Worm (Caenorhabditis elegans) whole organism, young adult: ENCODE data around the gene str-44.

Experiments used
- B0261.1 ChIP-seq: sonication (generic microtip); optimal IDR thresholded peaks from 2 replicates; lab custom pipeline; 2016; ENCODE audit warnings: mild to moderate bottlenecking, missing genetic modification characterization, moderate library complexity, missing compliant biosample characterization
- F10E7.11 ChIP-seq: sonication (generic microtip); optimal IDR thresholded peaks from 2 replicates; lab custom pipeline; 2017; ENCODE audit warnings: mild to moderate bottlenecking, missing genetic modification characterization, moderate library complexity, missing compliant biosample characterization
- F22D6.2 ChIP-seq: sonication (generic microtip); optimal IDR thresholded peaks from 2 replicates; lab custom pipeline; 2016; ENCODE audit warnings: mild to moderate bottlenecking, missing genetic modification characterization, missing compliant biosample characterization
- Y53G8AR.9 ChIP-seq: fragments of 200-800 bp; sonication (Bioruptor generic); conservative IDR thresholded peaks from 2 replicates; pipeline ENCODE4 v1.3.6; 2022; ENCODE audit warnings: missing genetic modification reagents, missing genetic modification characterization, missing compliant biosample characterization
- Y56A3A.18 ChIP-seq: fragments of 200-800 bp; sonication (Bioruptor generic); IDR thresholded peaks from 2 replicates; pipeline ENCODE4 v1.3.6; 2022; ENCODE audit warnings: missing genetic modification reagents, missing genetic modification characterization, missing compliant biosample characterization
- ZK185.1 ChIP-seq: sonication (generic microtip); optimal IDR thresholded peaks from 2 replicates; lab custom pipeline; 2016; ENCODE audit warnings: mild to moderate bottlenecking, missing genetic modification characterization, missing compliant biosample characterization; ENCODE audit not compliant: poor library complexity, severe bottlenecking
- aptf-3 ChIP-seq: fragments of 200-800 bp; sonication (Bioruptor generic); IDR thresholded peaks from 2 replicates; pipeline ENCODE4 v1.3.6; 2022; ENCODE audit warnings: missing genetic modification characterization, missing compliant biosample characterization
- atf-7 ChIP-seq: sonication (generic microtip); optimal IDR thresholded peaks from 2 replicates; lab custom pipeline; 2017; ENCODE audit warnings: mild to moderate bottlenecking, missing genetic modification characterization, missing compliant biosample characterization
- attf-5 ChIP-seq: fragments of 200-800 bp; sonication (Bioruptor generic); optimal IDR thresholded peaks from 2 replicates; lab custom pipeline; 2018; ENCODE audit warnings: mild to moderate bottlenecking, missing genetic modification characterization, missing compliant biosample characterization
- bed-1 ChIP-seq: fragments of 200-800 bp; sonication (Bioruptor generic); IDR thresholded peaks from 2 replicates; pipeline ENCODE4 v1.3.6; 2022; ENCODE audit warnings: missing genetic modification reagents, missing genetic modification characterization, missing compliant biosample characterization
- bed-2 ChIP-seq: fragments of 200-800 bp; sonication (Bioruptor generic); IDR thresholded peaks from 2 replicates; pipeline ENCODE4 v1.3.6; 2022; ENCODE audit warnings: missing genetic modification reagents, missing genetic modification characterization, missing compliant biosample characterization
- dox-1 ChIP-seq: fragments of 200-800 bp; sonication (Bioruptor generic); IDR thresholded peaks from 2 replicates; pipeline ENCODE4 v1.3.6; 2022; ENCODE audit warnings: missing genetic modification reagents, missing genetic modification characterization, missing compliant biosample characterization
- egl-44 ChIP-seq: fragments of 200-800 bp; sonication (Bioruptor generic); IDR thresholded peaks from 2 replicates; pipeline ENCODE4 v1.3.6; 2022; ENCODE audit warnings: missing genetic modification reagents, missing genetic modification characterization, missing compliant biosample characterization
- ets-4 ChIP-seq: fragments of 200-800 bp; sonication (Bioruptor generic); optimal IDR thresholded peaks from 2 replicates; lab custom pipeline; 2018; ENCODE audit warnings: mild to moderate bottlenecking, missing genetic modification characterization, missing compliant biosample characterization
- him-1 ChIP-seq: sonication (generic microtip); optimal IDR thresholded peaks from 2 replicates; lab custom pipeline; 2016; ENCODE audit warnings: missing genotype, missing genetic modification reagents, missing genetic modification characterization, missing compliant biosample characterization
- hmg-1.2 ChIP-seq: fragments of 200-800 bp; sonication (Bioruptor generic); IDR thresholded peaks from 2 replicates; pipeline ENCODE4 v1.3.6; 2022; ENCODE audit warnings: missing genetic modification reagents, missing genetic modification characterization, missing compliant biosample characterization
- hmg-20 ChIP-seq: fragments of 200-800 bp; sonication (Bioruptor generic); IDR thresholded peaks from 2 replicates; pipeline ENCODE4 v1.3.6; 2022; ENCODE audit warnings: missing genetic modification reagents, missing genetic modification characterization, missing compliant biosample characterization
- let-607 ChIP-seq, 2 experiments: fragments of 200-800 bp in 1 of 2; sonication (Bioruptor generic) in 1 of 2; sonication (generic microtip) in 1 of 2; optimal IDR thresholded peaks; 2 replicates each; lab custom pipeline; 2016 to 2018; ENCODE audit warnings: mild to moderate bottlenecking in 2 of 2, missing compliant biosample characterization in 2 of 2, missing genetic modification characterization in 2 of 2, moderate library complexity in 2 of 2, missing genotype in 1 of 2
- lin-35 ChIP-seq, 3 experiments: fragments of 150-350 bp in 2 of 3; sonication (generic microtip) in 1 of 3; optimal IDR thresholded peaks; 2 replicates each; lab custom pipeline; 2014 to 2018; ENCODE audit warnings: missing biosample characterization in 3 of 3, missing genetic modification characterization in 3 of 3, missing genetic modification reagents in 3 of 3
- lin-40 ChIP-seq: sonication (generic microtip); optimal IDR thresholded peaks from 2 replicates; lab custom pipeline; 2016; ENCODE audit warnings: missing genetic modification characterization, mild to moderate bottlenecking, missing compliant biosample characterization, missing genotype, missing genetic modification reagents
- lin-54 ChIP-seq: fragments of 200-800 bp; sonication (Bioruptor generic); optimal IDR thresholded peaks from 2 replicates; lab custom pipeline; 2018; ENCODE audit warnings: mild to moderate bottlenecking, missing genetic modification characterization, missing compliant biosample characterization
- madf-10 ChIP-seq: sonication (generic microtip); optimal IDR thresholded peaks from 2 replicates; lab custom pipeline; 2016; ENCODE audit warnings: mild to moderate bottlenecking, missing genetic modification characterization, missing compliant biosample characterization
- madf-6 ChIP-seq: fragments of 200-800 bp; sonication (Bioruptor generic); IDR thresholded peaks from 2 replicates; pipeline ENCODE4 v1.3.6; 2022; ENCODE audit warnings: missing genetic modification reagents, missing genetic modification characterization, missing compliant biosample characterization
- mel-28 ChIP-seq: sonication (generic microtip); optimal IDR thresholded peaks from 2 replicates; lab custom pipeline; 2016; ENCODE audit warnings: borderline replicate concordance, mild to moderate bottlenecking, missing genetic modification characterization, missing compliant biosample characterization
- nfya-2 ChIP-seq: fragments of 200-800 bp; sonication (Bioruptor generic); IDR thresholded peaks from 2 replicates; pipeline ENCODE4 v1.3.6; 2022; ENCODE audit warnings: missing genetic modification reagents, missing genetic modification characterization, missing compliant biosample characterization
- nhr-80 ChIP-seq: sonication (generic microtip); optimal IDR thresholded peaks from 2 replicates; lab custom pipeline; 2016; ENCODE audit warnings: missing genetic modification characterization, missing compliant biosample characterization
- pha-4 ChIP-seq: fragments of 150-350 bp; sonication (generic microtip); optimal IDR thresholded peaks from 2 replicates; lab custom pipeline; 2014; ENCODE audit warnings: missing biosample characterization, missing genetic modification reagents, missing genetic modification characterization
- snpc-1.1 ChIP-seq: sonication (generic microtip); optimal IDR thresholded peaks from 2 replicates; lab custom pipeline; 2017; ENCODE audit warnings: missing genetic modification characterization, mild to moderate bottlenecking, missing compliant biosample characterization, antibody characterized with exemption, moderate library complexity, missing genotype, missing genetic modification reagents; ENCODE audit not compliant: insufficient read depth
- snpc-4 ChIP-seq, 5 experiments: fragments of 150-350 bp in 1 of 5; sonication (generic microtip) in 4 of 5; optimal IDR thresholded peaks; 2 replicates each; lab custom pipeline; 2014 to 2018; ENCODE audit warnings: missing genetic modification characterization in 5 of 5, missing biosample characterization in 3 of 5, antibody characterized with exemption in 2 of 5, mild to moderate bottlenecking in 2 of 5, missing compliant biosample characterization in 2 of 5, missing genotype in 2 of 5, moderate library complexity in 2 of 5, missing genetic modification reagents in 1 of 5
- tbp1 ChIP-seq: fragments of 200-800 bp; sonication (Bioruptor generic); optimal IDR thresholded peaks from 2 replicates; lab custom pipeline; 2018; ENCODE audit warnings: mild to moderate bottlenecking, missing genetic modification characterization, missing compliant biosample characterization
- unc-130 ChIP-seq: sonication (generic microtip); optimal IDR thresholded peaks from 2 replicates; lab custom pipeline; 2016; ENCODE audit warnings: missing genetic modification reagents, missing genetic modification characterization, missing compliant biosample characterization
- unc-62 ChIP-seq: fragments of 150-350 bp; optimal IDR thresholded peaks from 2 replicates; lab custom pipeline; 2014; ENCODE audit warnings: missing biosample characterization, missing genetic modification reagents, missing genetic modification characterization
- ztf-22 ChIP-seq: fragments of 200-800 bp; sonication (Bioruptor generic); optimal IDR thresholded peaks from 2 replicates; lab custom pipeline; 2018; ENCODE audit warnings: mild to moderate bottlenecking, missing genetic modification characterization, moderate library complexity, missing compliant biosample characterization
- ztf-26 ChIP-seq: sonication (generic microtip); optimal IDR thresholded peaks from 2 replicates; lab custom pipeline; 2017; ENCODE audit warnings: missing genetic modification characterization, missing compliant biosample characterization

The str-44 gene

DNA sequence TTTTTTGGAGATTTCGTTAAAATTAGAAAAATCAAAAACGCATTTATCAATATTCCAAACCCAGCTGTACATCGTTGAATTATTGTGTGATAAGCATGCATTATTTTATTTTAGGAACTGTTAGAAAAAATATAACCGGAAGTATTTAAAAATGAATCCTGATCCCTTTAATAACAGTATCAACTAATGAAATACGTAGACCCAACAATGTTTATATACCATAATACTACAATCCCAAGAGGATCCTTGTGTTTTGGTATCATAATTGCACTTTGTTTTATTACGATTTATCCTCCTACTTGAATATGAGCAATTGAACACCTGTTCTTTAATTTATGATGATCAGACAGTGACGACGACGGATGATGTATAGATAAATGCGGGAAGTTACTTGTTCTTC is 9.8 kb downstream of the str-44 start, which contains the start of gene str-249:
Gene str-249 (minus strand): TSS at position 101 of the 400 bp plus-strand sequence.
- no peak for TF ChIP-seq nhr-80 (tag; lab: Kevin White, UChicago)
- no peak for TF ChIP-seq Y53G8AR.9 (GFP tag; lab: Robert Waterston, UW)
- TF ChIP-seq aptf-3 (GFP tag; lab: Robert Waterston, UW): no peak
- TF ChIP-seq Y56A3A.18: no peak
- no peak for TF ChIP-seq nfya-2 (GFP tag; lab: Robert Waterston, UW)
- TF ChIP-seq hmg-20 (GFP tag; lab: Robert Waterston, UW): no peak

- no peak for TF ChIP-seq atf-7 (tag; lab: Kevin White, UChicago)
- no peak for TF ChIP-seq madf-6
- no peak for TF ChIP-seq F10E7.11 (tag; lab: Kevin White, UChicago)
- no peak for TF ChIP-seq aptf-3 (GFP tag; lab: Robert Waterston, UW)
- no peak for TF ChIP-seq F22D6.2 (tag; lab: Kevin White, UChicago)
- no peak for TF ChIP-seq ztf-22
- TF ChIP-seq bed-2 (GFP tag; lab: Robert Waterston, UW): no peak
- TF ChIP-seq mel-28 (tag; lab: Kevin White, UChicago): no peak
- no peak for TF ChIP-seq lin-40 (tag; lab: Kevin White, UChicago)
- no peak for TF ChIP-seq B0261.1 (tag; lab: Kevin White, UChicago)
- no peak for TF ChIP-seq Y56A3A.18
- TF ChIP-seq, all 124 proteins: peak for 0
Measured at ce11 chrIV:7188030-7188429, 11.0 kb downstream of the str-44 start, which contains the start of gene C42D4.13. Gene C42D4.13 (minus strand): TSS chrIV:7188130.

DNA sequence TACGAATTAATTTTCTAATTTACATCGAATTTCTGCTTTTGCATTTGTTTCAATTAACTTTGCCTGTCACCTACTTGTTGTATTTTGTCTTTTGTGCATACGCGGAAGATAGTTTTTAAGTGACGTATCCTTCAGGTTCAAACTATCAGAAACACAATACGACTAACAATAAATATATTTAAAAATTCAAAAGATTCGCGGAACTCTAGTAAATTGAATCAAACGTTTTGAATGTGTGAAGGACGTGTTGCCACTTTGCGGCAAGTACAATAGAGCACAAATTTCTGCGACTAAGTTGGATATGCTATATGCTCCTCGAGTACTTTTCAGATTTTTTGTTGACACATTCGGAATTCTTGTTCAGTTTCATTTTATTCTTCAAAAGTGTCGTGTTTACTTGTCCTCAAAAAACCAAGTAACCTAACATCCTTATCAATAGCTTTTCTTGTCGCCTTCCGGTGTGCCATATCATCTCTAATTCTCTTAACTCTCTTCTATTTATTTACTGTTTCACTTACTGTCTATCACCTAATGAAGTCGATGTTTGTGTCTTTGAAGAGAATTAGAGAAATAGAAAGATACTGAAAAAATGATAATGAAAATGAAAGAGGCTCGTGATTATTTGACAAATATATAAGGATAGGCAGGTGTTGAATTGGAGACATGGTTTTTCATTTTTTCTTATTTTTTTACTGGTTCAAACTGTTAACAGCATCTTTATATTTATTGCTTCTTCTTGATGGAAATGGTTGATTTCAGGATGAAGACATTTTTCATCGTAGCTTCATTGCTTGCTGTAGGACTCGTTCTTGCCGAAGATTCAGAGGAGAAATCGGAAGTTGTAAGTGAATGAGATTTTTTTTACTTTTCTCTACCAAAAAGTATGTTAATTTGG is 11.8 kb downstream of the str-44 start, which contains the start of gene srlf-7:
Gene srlf-7 (plus strand): TSS at position 760 of the 895 bp plus-strand sequence.
- TF ChIP-seq snpc-1.1 (no peak), lin-35 (GFP tag; optimal IDR thresholded peaks at IDR 0.05; lab: Kevin White, UChicago) (no peak), hmg-1.2 (GFP tag; lab: Robert Waterston, UW) (peak; percentile 42; the same call in 1 of the 2 replicates), ZK185.1 (tag; lab: Kevin White, UChicago) (peak; percentile 7), unc-62 (GFP tag; lab: Kevin White, UChicago) (peak; percentile 81), bed-1 (GFP tag; lab: Robert Waterston, UW) (no peak), nhr-80 (tag; lab: Kevin White, UChicago) (peak; percentile 96), snpc-4 (GFP tag; optimal IDR thresholded peaks at IDR 0.05; lab: Kevin White, UChicago) (no peak), snpc-4 (tag; optimal IDR thresholded peaks at IDR 0.05; lab: Kevin White, UChicago) (peak in 2 of 4 experiments; percentile 4 to 8), atf-7 (tag; lab: Kevin White, UChicago) (peak; percentile 66), unc-130 (GFP tag; lab: Kevin White, UChicago) (no peak), egl-44 (GFP tag; lab: Robert Waterston, UW) (0 out of 2 replicates have a peak, but pooled peaks have one; percentile 22), lin-54 (GFP tag; lab: Kevin White, UChicago) (peak; percentile 11), him-1 (no peak), ztf-22 (peak; percentile 54), tbp1 (GFP tag; lab: Kevin White, UChicago) (peak; percentile 53), let-607 (tag; optimal IDR thresholded peaks at IDR 0.05; lab: Kevin White, UChicago) (peak; percentile 27 to 65), lin-40 (tag; lab: Kevin White, UChicago) (peak; percentile 63), madf-10 (peak; percentile 13), ztf-26 (tag; lab: Kevin White, UChicago) (peak; percentile 31), attf-5 (GFP tag; lab: Kevin White, UChicago) (peak; percentile 51), dox-1 (GFP tag; lab: Robert Waterston, UW) (peak; percentile 54; the same call in 1 of the 2 replicates), pha-4 (tag; lab: Kevin White, UChicago) (peak; percentile 80), ets-4 (GFP tag; lab: Kevin White, UChicago) (peak; percentile 70)
